Worm (Caenorhabditis elegans) whole organism, dauer: ENCODE measurements around the gene srj-50.

Experiments used
- unc-62 ChIP-seq: sonication (generic microtip); optimal IDR thresholded peaks from 2 replicates; lab custom pipeline; 2017; ENCODE audit warnings: missing biosample characterization, missing genetic modification reagents, missing genetic modification characterization

Gene srj-50

DNA sequence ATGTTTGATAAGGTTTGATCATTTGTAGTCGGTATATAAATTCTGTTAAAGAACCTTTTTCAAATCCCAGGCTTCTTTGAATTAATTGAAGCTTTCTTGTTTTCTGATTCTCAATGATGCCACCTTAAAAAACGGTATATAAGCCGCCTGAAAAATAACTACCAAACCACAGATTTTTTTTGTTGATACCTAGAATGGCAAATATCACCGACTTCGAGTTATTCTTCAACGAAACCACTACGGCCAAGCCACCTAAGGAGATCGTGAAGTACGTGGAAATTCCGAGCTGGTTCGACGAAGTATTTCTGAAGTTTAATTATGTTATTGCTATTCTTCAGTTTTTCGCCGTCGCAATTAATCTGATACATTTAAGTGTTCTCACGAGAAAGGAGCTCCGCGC is 1.9 kb upstream of the srj-50 start, which contains the start of gene srw-2:
Gene srw-2, plus strand, starts transcription at position 62 of the 400 bp plus-strand sequence.
- no peak for TF ChIP-seq unc-62

DNA sequence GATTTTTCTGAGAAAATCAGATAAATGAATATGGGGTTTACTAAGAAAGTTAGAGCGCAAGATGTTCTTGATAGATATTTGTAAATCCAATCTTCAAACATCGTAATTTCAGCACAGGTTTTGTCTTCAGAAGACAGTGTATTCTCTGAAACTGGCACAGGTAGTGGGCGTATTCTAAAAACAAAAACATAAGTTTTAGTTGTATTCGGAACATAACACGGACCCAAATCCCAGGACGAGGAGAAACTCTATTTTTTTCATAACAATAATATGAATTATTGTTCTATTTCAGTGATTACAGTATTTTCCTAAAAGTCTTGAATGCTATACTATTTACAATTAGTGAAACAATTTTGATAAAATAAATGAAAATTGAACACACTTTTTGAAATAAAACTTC is 3.7 kb downstream of the srj-50 start, which contains the start of gene srj-45:
Gene srj-45, minus strand, starts transcription at position 101 of the 400 bp plus-strand sequence.
- TF ChIP-seq unc-62 = no peak

DNA sequence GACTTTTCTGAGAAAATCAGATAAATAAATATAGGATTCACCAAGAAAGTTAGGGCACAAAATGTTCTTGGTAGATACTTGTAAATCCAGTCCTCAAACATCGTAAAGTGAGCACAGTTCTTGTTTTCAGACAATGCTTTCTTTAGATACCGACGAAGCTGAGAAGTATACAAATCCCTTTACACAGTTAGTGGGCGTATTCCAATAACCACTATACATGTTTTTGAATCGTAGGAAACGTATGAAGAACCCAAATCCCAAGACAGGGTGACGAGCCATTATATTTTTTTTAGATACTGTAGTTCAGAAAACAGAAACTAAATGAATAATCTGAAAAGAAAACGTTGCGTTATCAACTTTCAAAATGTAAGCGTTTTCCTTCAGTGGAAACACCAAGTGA is 13.0 kb downstream of the srj-50 start, which contains the start of gene srj-44:
Gene srj-44, minus strand, starts transcription at position 101 of the 400 bp plus-strand sequence.
- TF ChIP-seq unc-62 = no peak

DNA sequence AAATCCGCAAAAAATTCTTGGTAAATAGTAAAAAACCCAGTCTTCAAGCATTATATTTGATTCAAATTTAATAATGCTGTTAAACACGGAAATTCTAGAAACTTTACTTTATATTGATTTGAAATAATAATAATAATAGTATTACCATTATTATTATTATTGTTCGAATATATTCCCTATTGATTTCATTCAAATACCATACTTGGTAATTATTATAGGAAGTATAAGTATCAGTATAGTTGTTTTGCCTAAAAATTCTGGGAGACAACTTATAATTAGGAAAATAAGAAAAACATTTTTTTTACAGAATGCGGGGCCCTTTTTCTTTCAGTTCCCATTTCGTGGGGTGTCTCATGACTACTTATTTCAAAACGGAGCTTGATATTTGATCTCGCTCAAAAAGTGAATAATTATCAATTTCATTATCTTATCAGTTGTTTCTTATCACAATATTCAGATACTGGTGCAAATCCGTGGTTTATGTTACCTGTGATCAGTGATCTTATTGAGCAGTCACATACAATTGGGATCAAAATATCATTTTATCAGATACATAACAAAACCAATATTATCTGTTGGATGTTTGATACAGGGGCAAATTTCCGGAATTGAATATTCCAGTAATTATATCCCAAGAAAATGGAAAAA is 15.6 kb downstream of the srj-50 start, which contains the start of gene srj-49:
Gene srj-49, minus strand, starts transcription at position 51 of the 648 bp plus-strand sequence.
- no peak for TF ChIP-seq unc-62

DNA sequence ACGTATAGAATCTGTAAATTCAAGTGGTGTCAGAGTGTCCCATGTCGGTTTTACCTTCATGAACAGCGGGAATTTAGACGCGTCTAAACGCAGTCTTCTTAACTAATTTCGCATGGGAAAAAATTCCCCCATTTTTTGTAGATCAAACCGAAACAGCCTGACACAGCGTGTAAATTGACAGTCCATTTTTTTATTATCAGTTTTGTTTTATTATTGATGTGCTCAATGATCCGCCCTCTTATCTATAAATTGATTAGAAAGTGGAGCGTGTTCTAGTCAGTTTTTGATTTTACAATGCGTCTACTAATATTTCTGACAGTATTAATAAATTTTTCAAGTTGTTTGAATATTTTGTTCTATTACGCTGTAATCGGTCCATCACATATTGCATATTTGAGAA is 16.3 kb downstream of the srj-50 start, which contains the start of gene ugt-53:
Gene ugt-53, plus strand, starts transcription at position 273 of the 400 bp plus-strand sequence.
- TF ChIP-seq unc-62 = no peak

DNA sequence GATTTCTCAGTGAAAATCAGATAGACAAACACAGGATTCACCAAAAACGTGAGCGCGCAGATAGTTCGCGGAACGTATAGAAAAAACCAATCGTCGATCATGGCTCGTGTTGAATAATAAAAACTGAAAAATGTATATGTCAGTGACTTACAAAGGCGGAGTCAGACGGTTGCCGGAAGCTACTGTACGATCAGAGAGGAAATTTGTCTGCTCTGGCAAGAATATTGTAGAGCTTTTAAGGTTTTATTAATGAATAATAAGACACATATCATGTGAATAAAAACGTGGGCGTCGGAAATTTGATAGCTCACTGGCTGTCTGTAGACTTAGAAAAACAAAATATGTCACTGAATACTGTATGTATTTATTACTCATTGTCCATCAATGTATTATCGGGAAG is 22.7 kb downstream of the srj-50 start, which contains the start of gene srj-57:
Gene srj-57, minus strand, starts transcription at position 101 of the 400 bp plus-strand sequence.
- TF ChIP-seq unc-62 = no peak

DNA sequence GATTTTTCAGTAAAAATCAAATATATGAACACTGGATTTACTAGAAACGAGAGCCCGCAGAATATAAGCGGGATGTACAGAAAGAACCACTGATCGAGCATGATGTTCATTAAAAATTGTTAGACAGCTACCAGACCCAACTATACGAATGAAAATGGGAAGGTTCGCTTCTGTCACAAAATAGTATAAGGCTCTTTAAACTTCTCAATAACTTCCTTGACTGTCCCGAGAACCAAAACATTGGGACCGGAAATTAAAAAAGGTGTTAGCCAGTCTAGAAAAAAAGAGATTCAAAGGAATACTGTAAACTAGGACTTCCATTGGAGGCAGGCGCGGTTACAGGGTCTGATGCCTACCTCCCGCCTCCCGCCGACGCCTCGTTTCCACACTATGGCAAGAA is 25.1 kb downstream of the srj-50 start, which contains the start of gene srj-55:
Gene srj-55, minus strand, starts transcription at position 101 of the 400 bp plus-strand sequence.
- no peak for TF ChIP-seq unc-62

DNA sequence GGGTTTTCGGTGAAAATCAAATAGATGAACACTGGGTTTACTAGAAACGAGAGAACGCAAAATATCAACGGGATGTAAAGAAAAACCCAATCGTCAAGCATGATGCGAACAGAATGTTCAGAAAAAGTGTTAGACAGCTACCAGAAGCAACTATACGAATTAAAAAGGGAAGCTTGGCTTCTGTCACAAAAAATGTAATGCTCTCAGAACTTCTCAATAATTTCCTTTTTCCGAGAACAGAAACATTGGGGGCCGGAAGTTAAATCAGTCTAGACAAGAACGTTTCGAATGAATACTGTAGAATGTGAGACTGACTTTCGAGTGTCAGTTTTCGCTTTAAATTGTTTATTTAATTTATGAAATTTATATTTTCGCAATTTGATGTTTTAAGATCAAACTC is 27.0 kb downstream of the srj-50 start, which contains the start of gene srj-54:
Gene srj-54, minus strand, starts transcription at position 101 of the 400 bp plus-strand sequence.
- no peak for TF ChIP-seq unc-62

DNA sequence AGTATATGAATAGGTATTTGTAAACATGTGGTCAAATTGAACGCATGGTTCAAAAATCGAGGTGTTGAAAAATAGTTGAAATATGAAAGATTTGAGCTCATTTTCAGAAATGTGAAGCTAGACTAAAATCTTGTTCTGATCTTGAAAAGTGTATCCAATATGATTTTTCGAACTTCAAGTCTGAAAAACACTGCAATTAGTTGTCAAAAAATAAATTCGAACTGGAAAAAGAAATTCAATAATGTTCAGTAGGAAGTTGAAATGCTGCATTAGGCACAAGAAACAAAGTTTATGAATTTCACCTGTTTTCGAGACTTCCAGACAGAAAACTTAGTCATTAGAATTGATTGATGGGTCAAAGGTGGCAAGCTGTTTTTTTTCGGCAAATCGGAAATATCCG is 28.7 kb downstream of the srj-50 start, which contains the start of gene srh-270:
Gene srh-270, minus strand, starts transcription at position 101 of the 400 bp plus-strand sequence.
- no peak for TF ChIP-seq unc-62

DNA sequence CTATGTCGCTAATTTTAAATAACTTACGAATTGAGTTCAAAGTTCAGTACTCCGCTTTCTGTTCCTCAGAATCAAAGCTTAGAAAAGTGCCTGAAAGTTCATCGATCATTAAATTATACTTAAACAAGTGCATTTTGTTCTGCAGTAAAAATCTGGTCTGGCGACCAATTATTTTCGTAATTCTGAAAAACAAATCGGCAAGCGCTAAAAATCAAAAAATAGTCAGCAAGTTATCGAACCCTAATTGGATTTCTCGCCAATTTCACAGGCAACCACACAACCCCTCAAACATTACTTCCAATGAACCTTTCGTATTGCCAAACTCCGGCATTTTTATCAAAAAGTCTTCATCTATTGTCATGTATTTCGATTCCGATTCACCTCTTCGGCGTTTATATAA is 30.3 kb downstream of the srj-50 start, which contains the start of gene srh-272:
Gene srh-272, plus strand, starts transcription at position 301 of the 400 bp plus-strand sequence.
- TF ChIP-seq unc-62 = no peak

DNA sequence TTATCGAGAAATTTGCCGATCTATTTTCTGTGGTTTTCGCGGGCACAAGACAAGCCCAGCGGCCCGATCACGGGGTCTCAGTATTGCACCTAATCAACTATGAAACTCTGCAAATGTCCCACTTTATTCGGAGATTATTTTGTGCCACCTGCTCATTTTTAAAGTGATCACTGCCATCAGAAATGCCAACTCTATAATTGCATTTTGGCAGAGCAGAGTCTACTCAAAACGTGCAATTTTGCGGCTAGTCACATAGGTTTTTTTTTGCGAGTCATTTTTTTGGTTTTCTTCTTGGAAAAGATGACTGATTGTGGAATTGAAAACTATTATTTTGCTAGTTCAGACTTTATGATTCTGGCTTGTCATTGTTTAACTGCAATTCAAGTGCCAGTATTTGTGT is 32.1 kb downstream of the srj-50 start, which contains the start of gene srh-240:
Gene srh-240, plus strand, starts transcription at position 301 of the 400 bp plus-strand sequence.
- no peak for TF ChIP-seq unc-62

DNA sequence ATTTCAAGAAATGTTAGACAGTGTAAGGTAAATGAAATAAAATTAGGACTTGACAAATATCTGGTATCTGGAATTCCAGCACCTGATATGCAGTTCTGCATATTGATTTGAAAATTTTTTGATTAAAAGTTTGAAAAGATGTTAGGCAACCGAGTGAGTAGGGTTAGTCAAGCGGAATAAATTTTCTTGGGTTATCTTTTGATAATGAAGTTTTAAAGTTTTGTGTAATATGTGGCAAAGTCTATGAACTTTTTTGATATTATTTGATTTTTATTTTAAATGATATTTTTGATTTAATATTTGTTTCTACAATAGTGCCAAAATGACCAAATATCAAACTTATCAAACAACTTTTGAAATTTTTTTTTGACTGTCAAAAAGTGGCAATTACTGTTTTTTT is 36.7 kb downstream of the srj-50 start, which contains the start of gene srh-241:
Gene srh-241, minus strand, starts transcription at position 101 of the 400 bp plus-strand sequence.
- TF ChIP-seq unc-62 = no peak

DNA sequence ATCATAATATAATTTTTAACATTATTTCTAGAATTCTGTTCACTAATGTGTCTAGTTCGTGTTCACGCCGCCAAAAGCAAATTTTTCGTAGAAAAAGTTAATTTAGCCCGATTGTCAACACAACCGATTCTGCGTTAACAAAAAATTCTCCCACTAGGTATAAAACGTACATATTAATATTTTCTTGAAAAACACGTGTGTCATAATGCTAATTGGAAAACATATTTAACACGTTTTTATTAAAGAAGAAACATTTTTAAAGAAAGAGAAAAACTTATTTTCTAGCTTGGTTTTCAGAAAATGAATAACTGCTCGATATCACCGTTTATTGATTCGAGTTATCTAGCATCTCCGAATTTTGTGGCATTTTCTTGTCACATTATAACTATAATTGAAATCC is 37.4 kb downstream of the srj-50 start, which contains the start of gene srh-243:
Gene srh-243, plus strand, starts transcription at position 301 of the 400 bp plus-strand sequence.
- TF ChIP-seq unc-62 = no peak

DNA sequence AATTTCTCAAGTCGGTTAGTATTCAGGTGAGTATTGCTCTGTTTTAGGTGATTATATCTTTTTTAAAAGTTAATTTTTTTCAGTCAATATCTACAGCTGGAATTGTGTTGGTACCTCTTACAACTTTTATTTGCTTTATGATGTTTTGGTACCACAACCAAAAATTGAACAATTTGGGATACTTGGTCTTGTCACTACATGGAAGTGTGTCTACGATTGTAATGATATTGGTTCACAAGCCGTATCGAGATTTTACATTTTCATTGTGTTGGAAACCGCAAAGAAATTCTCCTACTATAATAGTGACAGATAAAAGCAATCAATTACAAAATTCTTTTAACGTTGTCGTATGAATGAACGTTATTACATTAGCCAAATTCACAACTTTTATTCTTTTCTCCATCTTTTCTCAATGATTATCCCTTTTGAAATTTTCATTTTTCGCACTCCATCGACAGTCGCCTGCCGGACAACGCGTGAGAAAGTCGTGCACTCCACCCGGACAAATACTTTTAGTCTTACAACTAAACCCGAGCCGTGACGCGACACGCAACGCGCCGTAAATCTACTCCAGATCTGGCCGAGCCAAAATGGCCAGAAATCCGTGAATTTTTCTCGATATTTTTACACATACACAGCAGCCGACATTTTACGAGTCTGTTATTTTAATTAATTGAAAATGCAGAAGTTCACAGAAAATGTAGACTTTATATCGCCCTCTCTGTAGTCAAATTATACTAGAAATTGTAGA is 39.2 kb downstream of the srj-50 start:
- no peak for TF ChIP-seq unc-62

DNA sequence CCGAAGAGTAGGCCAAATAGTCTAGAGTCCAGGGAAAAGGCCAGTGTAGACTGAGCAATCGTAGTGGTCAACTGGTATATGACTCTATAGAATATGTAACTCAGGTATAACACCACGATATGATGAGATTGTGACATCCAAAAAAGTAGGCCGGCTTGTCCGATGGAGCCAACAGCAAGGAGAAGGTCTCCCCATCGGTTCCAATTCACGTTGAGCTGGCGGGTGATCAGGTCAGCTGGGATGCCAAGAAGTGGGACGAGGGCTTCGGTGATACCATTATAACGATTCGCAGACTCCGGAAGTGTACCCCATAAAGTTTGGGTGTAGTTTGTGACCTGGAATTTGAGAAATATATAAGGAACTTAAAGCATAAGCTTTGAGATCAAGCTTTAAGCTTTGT is 40.2 kb downstream of the srj-50 start:
- TF ChIP-seq unc-62 = no peak

DNA sequence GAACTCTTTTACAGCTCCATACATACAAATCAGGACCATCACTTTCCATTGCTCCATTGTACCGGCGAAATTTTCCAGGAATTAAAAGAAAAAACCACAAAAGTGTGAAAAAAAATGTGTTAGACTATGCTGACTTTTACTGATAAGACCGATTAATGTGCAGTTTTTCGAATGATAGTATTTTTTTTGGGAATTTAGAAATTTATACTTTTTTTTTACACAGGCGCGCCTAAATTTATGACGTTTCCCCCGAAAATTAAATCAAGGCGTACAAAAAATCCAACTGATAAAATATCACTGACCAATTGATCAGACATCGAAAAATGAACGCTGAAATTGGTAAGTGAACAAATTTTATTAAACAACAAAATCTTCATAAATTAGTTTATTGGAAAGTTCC is 42.7 kb downstream of the srj-50 start, which contains the start of gene folt-2:
Gene folt-2, minus strand, starts transcription at position 179 of the 400 bp plus-strand sequence.
- no peak for TF ChIP-seq unc-62
